Fruit fly (Drosophila melanogaster) whole organism, embryonic: Measurements from ENCODE around the gene sbr.

ENCODE experiments used
- CG17359 ChIP-seq: fragments of 200-800 bp; sonication (Bioruptor generic); optimal IDR thresholded peaks from 3 replicates; lab custom pipeline; 2018; ENCODE audit warnings: missing biosample characterization, mild to moderate bottlenecking, missing genetic modification characterization, moderate library complexity
- CG17385 ChIP-seq: fragments of 200-800 bp; sonication (Bioruptor generic); optimal IDR thresholded peaks from 3 replicates; lab custom pipeline; 2018; ENCODE audit warnings: missing biosample characterization, mild to moderate bottlenecking, missing genetic modification characterization
- CG2202 ChIP-seq: fragments of 200-800 bp; sonication (Bioruptor generic); optimal IDR thresholded peaks from 2 replicates; lab custom pipeline; 2018; ENCODE audit warnings: missing biosample characterization, mild to moderate bottlenecking, missing genetic modification characterization
- CG31388 ChIP-seq: fragments of 200-800 bp; sonication (Bioruptor generic); optimal IDR thresholded peaks from 2 replicates; lab custom pipeline; 2016; ENCODE audit warnings: missing biosample characterization, missing genetic modification characterization
- CG4854 ChIP-seq: fragments of 200-800 bp; sonication (Bioruptor generic); optimal IDR thresholded peaks from 2 replicates; lab custom pipeline; 2016; ENCODE audit warnings: missing biosample characterization, missing genetic modification characterization, inconsistent platforms
- CG9215 ChIP-seq: fragments of 200-800 bp; sonication (Bioruptor generic); IDR thresholded peaks from 2 replicates; pipeline ENCODE4 v1.3.6; 2022; ENCODE audit warnings: missing biosample characterization, missing genetic modification characterization
- Dbx ChIP-seq: fragments of 200-800 bp; sonication (Bioruptor generic); IDR thresholded peaks from 3 replicates; pipeline ENCODE4 v1.3.6; 2022; ENCODE audit warnings: missing biosample characterization, missing genetic modification characterization
- HLH4C ChIP-seq: fragments of 200-800 bp; sonication (Bioruptor generic); IDR thresholded peaks from 3 replicates; pipeline ENCODE4 v1.3.6; 2022; ENCODE audit warnings: missing biosample characterization, missing genetic modification characterization; ENCODE audit not compliant: partially characterized antibody
- Mrtf ChIP-seq: fragments of 200-800 bp; sonication (Bioruptor generic); IDR thresholded peaks from 3 replicates; pipeline ENCODE4 v1.3.6; 2022; ENCODE audit warnings: missing biosample characterization, missing genetic modification characterization
- bcd ChIP-seq: fragments of 200-800 bp; sonication (Bioruptor generic); optimal IDR thresholded peaks from 2 replicates; lab custom pipeline; 2017; ENCODE audit warnings: missing biosample characterization, mild to moderate bottlenecking, missing genetic modification characterization
- mirr ChIP-seq: fragments of 200-800 bp; sonication (Bioruptor generic); optimal IDR thresholded peaks from 3 replicates; lab custom pipeline; 2018; ENCODE audit warnings: missing biosample characterization, mild to moderate bottlenecking, missing genetic modification characterization
- sd ChIP-seq: fragments of 200-800 bp; sonication (Bioruptor generic); optimal IDR thresholded peaks from 3 replicates; lab custom pipeline; 2018; ENCODE audit warnings: missing biosample characterization, mild to moderate bottlenecking, missing genetic modification characterization, moderate library complexity

DNA sequence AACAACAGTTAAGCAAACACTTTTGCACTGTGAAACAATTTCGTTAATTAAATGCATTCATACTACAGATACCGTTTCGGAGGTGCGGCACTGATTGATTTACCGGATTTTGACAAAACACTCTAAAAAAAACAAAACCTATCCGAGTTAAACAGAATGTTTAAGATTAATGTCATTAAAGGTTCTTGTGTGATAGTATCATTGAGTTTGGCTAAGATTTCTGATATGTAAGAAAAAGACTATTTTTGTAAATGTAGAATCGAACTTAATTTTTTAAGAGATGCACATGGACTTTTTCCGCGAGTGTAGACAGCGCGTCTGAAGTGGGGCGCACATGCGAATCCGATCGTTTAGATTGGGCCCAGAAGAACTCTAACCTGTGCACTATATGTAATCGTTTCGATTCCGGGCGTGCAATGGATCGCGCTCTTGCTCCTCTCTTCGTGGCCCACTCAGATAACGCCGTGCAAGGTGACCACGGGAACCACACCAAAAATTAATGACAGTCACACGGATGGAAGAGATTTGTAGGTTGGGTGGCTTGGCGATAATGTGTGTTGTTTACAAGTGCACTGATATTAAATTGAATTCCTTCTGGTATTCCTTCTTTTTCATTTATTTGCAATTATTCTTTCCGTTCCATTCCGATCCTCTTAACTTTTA is 43.2 kb upstream of the sbr start:
- TF ChIP-seq bcd (GFP tag; lab: Kevin White, UChicago) (no peak), CG4854 (GFP tag; lab: Kevin White, UChicago) (no peak), sd (no peak), CG31388 (GFP tag; lab: Kevin White, UChicago) (no peak), CG2202 (tag; lab: Kevin White, UChicago) (no peak), Dbx (no peak), mirr (GFP tag; lab: Kevin White, UChicago) (no peak), CG9215 (GFP tag; lab: Robert Waterston, UW) (no peak), CG17385 (GFP tag; lab: Kevin White, UChicago) (no peak), Mrtf (GFP tag; lab: Robert Waterston, UW) (no peak), HLH4C (GFP tag; lab: Robert Waterston, UW) (no peak), CG17359 (no peak)
